Worm (Caenorhabditis elegans) whole organism, mixed stage, embryonic: Measurements from ENCODE around the gene dec-7.

Experiments used
- M03D4.4 ChIP-seq: sonication (generic microtip); optimal IDR thresholded peaks from 2 replicates; lab custom pipeline; 2017; ENCODE audit warnings: mild to moderate bottlenecking, missing genetic modification characterization, missing compliant biosample characterization
- bed-3 ChIP-seq: fragments of 200-800 bp; sonication (Bioruptor generic); optimal IDR thresholded peaks from 3 replicates; lab custom pipeline; 2018; ENCODE audit warnings: mild to moderate bottlenecking, missing genetic modification characterization, moderate library complexity, missing compliant biosample characterization
- blmp-1 ChIP-seq: fragments of 150-350 bp; optimal IDR thresholded peaks from 2 replicates; lab custom pipeline; 2014; ENCODE audit warnings: missing biosample characterization, missing genetic modification characterization
- ceh-39 ChIP-seq: fragments of 150-350 bp; optimal IDR thresholded peaks from 2 replicates; lab custom pipeline; 2014; ENCODE audit warnings: missing biosample characterization, missing genetic modification characterization
- ceh-43 ChIP-seq: fragments of 200-800 bp; sonication (Bioruptor generic); optimal IDR thresholded peaks from 2 replicates; lab custom pipeline; 2018; ENCODE audit warnings: mild to moderate bottlenecking, missing genetic modification characterization, moderate library complexity, missing compliant biosample characterization
- ceh-83 ChIP-seq: fragments of 200-800 bp; sonication (Bioruptor generic); optimal IDR thresholded peaks from 2 replicates; lab custom pipeline; 2018; ENCODE audit warnings: mild to moderate bottlenecking, missing genetic modification characterization, missing compliant biosample characterization
- ces-1 ChIP-seq: fragments of 150-350 bp; optimal IDR thresholded peaks from 2 replicates; lab custom pipeline; 2014; ENCODE audit warnings: missing biosample characterization, missing genetic modification reagents, missing genetic modification characterization
- cnd-1 ChIP-seq: fragments of 200-800 bp; sonication (Bioruptor generic); optimal IDR thresholded peaks from 2 replicates; lab custom pipeline; 2018; ENCODE audit warnings: mild to moderate bottlenecking, missing genetic modification characterization, missing compliant biosample characterization
- elt-1 ChIP-seq: sonication (generic microtip); optimal IDR thresholded peaks from 2 replicates; lab custom pipeline; 2017; ENCODE audit warnings: missing genetic modification characterization, mild to moderate bottlenecking, missing compliant biosample characterization, antibody characterized with exemption, moderate library complexity, borderline replicate concordance; ENCODE audit not compliant: insufficient read depth
- elt-3 ChIP-seq: fragments of 150-350 bp; optimal IDR thresholded peaks from 2 replicates; lab custom pipeline; 2014; ENCODE audit warnings: missing biosample characterization, missing genetic modification characterization
- flh-1 ChIP-seq: fragments of 200-800 bp; sonication (Bioruptor generic); optimal IDR thresholded peaks from 2 replicates; lab custom pipeline; 2018; ENCODE audit warnings: mild to moderate bottlenecking, missing genetic modification characterization, moderate library complexity, missing compliant biosample characterization
- ham-2 ChIP-seq: fragments of 200-800 bp; sonication (Bioruptor generic); optimal IDR thresholded peaks from 2 replicates; lab custom pipeline; 2018; ENCODE audit warnings: mild to moderate bottlenecking, missing genetic modification characterization, missing compliant biosample characterization
- lin-13 ChIP-seq: fragments of 150-350 bp; optimal IDR thresholded peaks from 2 replicates; lab custom pipeline; 2014; ENCODE audit warnings: missing biosample characterization, missing genetic modification characterization
- lin-32 ChIP-seq: fragments of 200-800 bp; sonication (Bioruptor generic); optimal IDR thresholded peaks from 2 replicates; lab custom pipeline; 2018; ENCODE audit warnings: mild to moderate bottlenecking, missing genetic modification characterization, missing compliant biosample characterization
- lsy-2 ChIP-seq: fragments of 150-350 bp; optimal IDR thresholded peaks from 2 replicates; lab custom pipeline; 2014; ENCODE audit warnings: missing biosample characterization, missing genetic modification characterization
- mab-5 ChIP-seq: fragments of 150-350 bp; optimal IDR thresholded peaks from 2 replicates; lab custom pipeline; 2014; ENCODE audit warnings: missing biosample characterization, missing genetic modification characterization
- mep-1 ChIP-seq: fragments of 150-350 bp; optimal IDR thresholded peaks from 2 replicates; lab custom pipeline; 2017; ENCODE audit warnings: missing biosample characterization, missing genetic modification reagents, missing genetic modification characterization, inconsistent platforms
- mls-2 ChIP-seq: sonication (generic microtip); optimal IDR thresholded peaks from 2 replicates; lab custom pipeline; 2016; ENCODE audit warnings: mild to moderate bottlenecking, missing genetic modification characterization, moderate library complexity, missing compliant biosample characterization
- nhr-12 ChIP-seq: fragments of 150-350 bp; optimal IDR thresholded peaks from 2 replicates; lab custom pipeline; 2014; ENCODE audit warnings: missing biosample characterization, missing genetic modification characterization
- nhr-237 ChIP-seq: fragments of 150-350 bp; optimal IDR thresholded peaks from 2 replicates; lab custom pipeline; 2014; ENCODE audit warnings: missing biosample characterization, missing genetic modification characterization
- nhr-28 ChIP-seq: fragments of 150-350 bp; optimal IDR thresholded peaks from 2 replicates; lab custom pipeline; 2014; ENCODE audit warnings: missing biosample characterization, missing genetic modification characterization
- nhr-76 ChIP-seq: sonication (generic microtip); optimal IDR thresholded peaks from 2 replicates; lab custom pipeline; 2017; ENCODE audit warnings: missing biosample characterization, missing genetic modification characterization
- pha-4 ChIP-seq: fragments of 150-350 bp; optimal IDR thresholded peaks from 2 replicates; lab custom pipeline; 2018; ENCODE audit warnings: missing biosample characterization, missing genetic modification reagents, missing genetic modification characterization
- sem-2 ChIP-seq: fragments of 200-800 bp; sonication (Bioruptor generic); optimal IDR thresholded peaks from 2 replicates; lab custom pipeline; 2018; ENCODE audit warnings: mild to moderate bottlenecking, missing genetic modification characterization, missing compliant biosample characterization
- snpc-4 ChIP-seq: fragments of 150-350 bp; optimal IDR thresholded peaks from 2 replicates; lab custom pipeline; 2014; ENCODE audit warnings: missing biosample characterization, missing genetic modification characterization
- sptf-1 ChIP-seq: sonication (generic microtip); optimal IDR thresholded peaks from 2 replicates; lab custom pipeline; 2017; ENCODE audit warnings: mild to moderate bottlenecking, missing genetic modification characterization, moderate library complexity, missing compliant biosample characterization
- tbx-8 ChIP-seq: fragments of 200-800 bp; sonication (Bioruptor generic); optimal IDR thresholded peaks from 2 replicates; lab custom pipeline; 2018; ENCODE audit warnings: mild to moderate bottlenecking, missing genetic modification characterization, moderate library complexity, missing compliant biosample characterization
- unc-120 ChIP-seq: sonication (generic microtip); optimal IDR thresholded peaks from 2 replicates; lab custom pipeline; 2017; ENCODE audit warnings: missing genetic modification characterization, missing compliant biosample characterization; ENCODE audit not compliant: poor library complexity, severe bottlenecking
- unc-39 ChIP-seq: fragments of 150-350 bp; optimal IDR thresholded peaks from 2 replicates; lab custom pipeline; 2014; ENCODE audit warnings: missing biosample characterization, missing genetic modification characterization
- unc-62 ChIP-seq: fragments of 150-350 bp; optimal IDR thresholded peaks from 2 replicates; lab custom pipeline; 2014; ENCODE audit warnings: missing biosample characterization, missing genetic modification reagents, missing genetic modification characterization
- zip-8 ChIP-seq: fragments of 150-350 bp; optimal IDR thresholded peaks from 2 replicates; lab custom pipeline; 2014; ENCODE audit warnings: missing biosample characterization, missing genetic modification characterization
- ztf-11 ChIP-seq: fragments of 150-350 bp; optimal IDR thresholded peaks from 2 replicates; lab custom pipeline; 2014; ENCODE audit warnings: missing biosample characterization, missing genetic modification characterization

dec-7 gene

ce11 chrIII:9912501-9912900 lies 19.7 kb upstream of the dec-7 start:
- TF ChIP-seq pha-4 (no peak), M03D4.4 (no peak), ceh-39 (tag; lab: Kevin White, UChicago) (no peak), lin-32 (GFP tag; lab: Kevin White, UChicago) (no peak), unc-39 (tag; lab: Kevin White, UChicago) (no peak), nhr-28 (no peak), sem-2 (GFP tag; lab: Kevin White, UChicago) (no peak), nhr-237 (no peak), lin-13 (tag; lab: Kevin White, UChicago) (no peak)

ce11 chrIII:9912998-9913397 lies 19.2 kb upstream of the dec-7 start:
- TF ChIP-seq nhr-76 (tag; lab: Kevin White, UChicago) (no peak), tbx-8 (GFP tag; lab: Kevin White, UChicago) (no peak), mab-5 (tag; lab: Kevin White, UChicago) (no peak), ceh-83 (GFP tag; lab: Kevin White, UChicago) (no peak), elt-1 (tag; lab: Kevin White, UChicago) (no peak), mep-1 (tag; lab: Kevin White, UChicago) (no peak), unc-120 (no peak), lin-32 (GFP tag; lab: Kevin White, UChicago) (no peak), lin-13 (tag; lab: Kevin White, UChicago) (no peak), nhr-12 (tag; lab: Kevin White, UChicago) (no peak), sem-2 (GFP tag; lab: Kevin White, UChicago) (no peak), blmp-1 (tag; lab: Kevin White, UChicago) (no peak), ztf-11 (tag; lab: Kevin White, UChicago) (no peak), snpc-4 (no peak), nhr-237 (no peak), mls-2 (no peak), M03D4.4 (no peak), bed-3 (GFP tag; lab: Kevin White, UChicago) (no peak), pha-4 (no peak)
- TF ChIP-seq, all 35 proteins: peak for 0

- TF ChIP-seq nhr-237 (no peak), unc-62 (GFP tag; lab: Kevin White, UChicago) (no peak), elt-3 (tag; lab: Kevin White, UChicago) (no peak), cnd-1 (tag; lab: Kevin White, UChicago) (no peak), mab-5 (tag; lab: Kevin White, UChicago) (no peak), ztf-11 (tag; lab: Kevin White, UChicago) (no peak), blmp-1 (tag; lab: Kevin White, UChicago) (no peak), sptf-1 (tag; lab: Kevin White, UChicago) (no peak), lsy-2 (tag; lab: Kevin White, UChicago) (no peak), elt-1 (tag; lab: Kevin White, UChicago) (no peak), ces-1 (no peak), unc-120 (no peak), nhr-28 (no peak), nhr-76 (tag; lab: Kevin White, UChicago) (no peak), flh-1 (GFP tag; lab: Kevin White, UChicago) (no peak), M03D4.4 (no peak), mep-1 (tag; lab: Kevin White, UChicago) (no peak), zip-8 (tag; lab: Kevin White, UChicago) (no peak)
- TF ChIP-seq, all 35 proteins: peak for 0
Measured at ce11 chrIII:9913722-9914121, 18.5 kb upstream of the dec-7 start, which contains the start of gene cbp-3. cbp-3 (plus strand) TSS chrIII:9913993.

- TF ChIP-seq tbx-8 (GFP tag; lab: Kevin White, UChicago) (no peak), ceh-43 (GFP tag; lab: Kevin White, UChicago) (no peak), lin-32 (GFP tag; lab: Kevin White, UChicago) (no peak), elt-3 (tag; lab: Kevin White, UChicago) (no peak), zip-8 (tag; lab: Kevin White, UChicago) (no peak), unc-62 (GFP tag; lab: Kevin White, UChicago) (no peak), ceh-39 (tag; lab: Kevin White, UChicago) (no peak), nhr-76 (tag; lab: Kevin White, UChicago) (no peak), ztf-11 (tag; lab: Kevin White, UChicago) (no peak)
Measured at ce11 chrIII:9920764-9921163, 11.4 kb upstream of the dec-7 start, which contains the start of gene F40F12.3. F40F12.3 (minus strand) TSS chrIII:9920864.

- TF ChIP-seq nhr-28 (no peak), ham-2 (GFP tag; lab: Kevin White, UChicago) (no peak), unc-62 (GFP tag; lab: Kevin White, UChicago) (no peak), sem-2 (GFP tag; lab: Kevin White, UChicago) (no peak), flh-1 (GFP tag; lab: Kevin White, UChicago) (no peak), lin-32 (GFP tag; lab: Kevin White, UChicago) (no peak), lsy-2 (tag; lab: Kevin White, UChicago) (no peak), ceh-39 (tag; lab: Kevin White, UChicago) (no peak), mab-5 (tag; lab: Kevin White, UChicago) (no peak), snpc-4 (no peak), cnd-1 (tag; lab: Kevin White, UChicago) (no peak), ztf-11 (tag; lab: Kevin White, UChicago) (no peak), lin-13 (tag; lab: Kevin White, UChicago) (no peak), blmp-1 (tag; lab: Kevin White, UChicago) (no peak), ceh-83 (GFP tag; lab: Kevin White, UChicago) (no peak), nhr-12 (tag; lab: Kevin White, UChicago) (no peak)
Measured at ce11 chrIII:9922310-9922709, 9.9 kb upstream of the dec-7 start.
